Worm (Caenorhabditis elegans): ENCODE measurements around the gene col-41.

The col-41 gene

ce11 chrX:15221865-15222551 is 45.7 kb upstream of the col-41 start (continued):
- peak; percentile 22 for TF ChIP-seq ceh-27 (GFP tag; optimal IDR thresholded peaks at IDR 0.05)

- TF ChIP-seq madf-6 (GFP tag; IDR thresholded peaks at IDR 0.05) = no peak
- no peak for TF ChIP-seq gei-17 (GFP tag; optimal IDR thresholded peaks at IDR 0.05)
- TF ChIP-seq dpl-1 (GFP tag; optimal IDR thresholded peaks at IDR 0.05) = no peak
- TF ChIP-seq mxl-1 (tag; optimal IDR thresholded peaks at IDR 0.05) = no peak
- TF ChIP-seq bed-1 (GFP tag; IDR thresholded peaks at IDR 0.05) = 0 out of 2 replicates have a peak, but pooled peaks have one; percentile 45
- TF ChIP-seq snpc-4 (GFP tag; optimal IDR thresholded peaks at IDR 0.05) = no peak
- peak in 2 of 4 experiments; percentile 45 to 73 for TF ChIP-seq snpc-4 (tag; optimal IDR thresholded peaks at IDR 0.05)
- TF ChIP-seq cebp-1 (GFP tag; IDR thresholded peaks at IDR 0.05) = no peak
- no peak for TF ChIP-seq cebp-1 (tag; optimal IDR thresholded peaks at IDR 0.05)
- TF ChIP-seq hmg-20 (GFP tag; IDR thresholded peaks at IDR 0.05) = no peak
- no peak for TF ChIP-seq atf-7 (tag; optimal IDR thresholded peaks at IDR 0.05)
- no peak for TF ChIP-seq ceh-100 (GFP tag; IDR thresholded peaks at IDR 0.05)
- no peak for TF ChIP-seq repo-1 (tag; optimal IDR thresholded peaks at IDR 0.05)
These were observed 44.8 kb upstream of the col-41 start for ce11 chrX:15221107-15221506.

ce11 chrX:15215272-15215671 is 39.0 kb upstream of the col-41 start:
- TF ChIP-seq tlf-1 (GFP tag; optimal IDR thresholded peaks at IDR 0.05) (no peak), nfyb-1 (GFP tag; IDR thresholded peaks at IDR 0.05) (no peak), nhr-90 (tag; optimal IDR thresholded peaks at IDR 0.05) (no peak), ekl-4 (GFP tag; IDR thresholded peaks at IDR 0.05) (no peak), akir-1 (GFP tag; optimal IDR thresholded peaks at IDR 0.05) (no peak), K12H6.12 (tag; optimal IDR thresholded peaks at IDR 0.05) (no peak), hmg-1.2 (GFP tag; IDR thresholded peaks at IDR 0.05) (no peak), somi-1 (GFP tag; optimal IDR thresholded peaks at IDR 0.05) (no peak), mes-4 (tag; optimal IDR thresholded peaks at IDR 0.05) (no peak), atf-7 (tag; optimal IDR thresholded peaks at IDR 0.05) (no peak), hrde-1 (tag; optimal IDR thresholded peaks at IDR 0.05; ENCODE audit: borderline replicate concordance) (no peak), F49E8.2 (tag; optimal IDR thresholded peaks at IDR 0.05; ENCODE audit: insufficient read depth) (no peak), let-526 (GFP tag; IDR thresholded peaks at IDR 0.05) (no peak)

ce11 chrX:15213182-15213829 is 37.0 kb upstream of the col-41 start, which contains the start of the genes H03A11.13 and famk-1:
Gene H03A11.13 (minus strand): TSS chrX:15213232.
Gene famk-1 (minus strand): TSS chrX:15213259.
- TF ChIP-seq ekl-4 (GFP tag; IDR thresholded peaks at IDR 0.05) (no peak), zfh-2 (GFP tag; conservative IDR thresholded peaks at IDR 0.05) (peak; percentile 53; the same call in 1 of the 2 replicates)

- TF ChIP-seq chd-7 (tag; optimal IDR thresholded peaks at IDR 0.05) (peak; percentile 87), F37B4.10 (GFP tag; IDR thresholded peaks at IDR 0.05) (0 out of 2 replicates have a peak, but pooled peaks have one; percentile 74), zfh-2 (GFP tag; conservative IDR thresholded peaks at IDR 0.05) (no peak), hmg-1.2 (GFP tag; IDR thresholded peaks at IDR 0.05) (peak; percentile 90), hrde-1 (tag; optimal IDR thresholded peaks at IDR 0.05; ENCODE audit: borderline replicate concordance) (peak; percentile 88), ZK185.1 (tag; optimal IDR thresholded peaks at IDR 0.05; ENCODE audit: poor library complexity, severe bottlenecking) (peak; percentile 87), lir-1 (GFP tag; conservative IDR thresholded peaks at IDR 0.05) (peak; percentile 55), ztf-25 (GFP tag; IDR thresholded peaks at IDR 0.05) (peak; percentile 96), ceh-91 (GFP tag; IDR thresholded peaks at IDR 0.05) (no peak), hsf-1 (GFP tag; IDR thresholded peaks at IDR 0.05) (no peak), F23B12.7 (tag; optimal IDR thresholded peaks at IDR 0.05; ENCODE audit: insufficient read depth) (peak; percentile 93), lsy-27 (tag; optimal IDR thresholded peaks at IDR 0.05; ENCODE audit: borderline replicate concordance, insufficient read depth) (peak; percentile 73), fkh-3 (tag; optimal IDR thresholded peaks at IDR 0.05) (peak; percentile 55), mxl-1 (tag; optimal IDR thresholded peaks at IDR 0.05) (peak; percentile 54), F39B2.1 (GFP tag; IDR thresholded peaks at IDR 0.05) (no peak), lsl-1 (GFP tag; optimal IDR thresholded peaks at IDR 0.05) (no peak), Y56A3A.18 (GFP tag; IDR thresholded peaks at IDR 0.05) (peak; percentile 95)
These were observed 24.4 kb upstream of the col-41 start for ce11 chrX:15200720-15201119.

Measured in whole organism, young adult.